Worm (Caenorhabditis elegans) whole organism, L2 larva: ENCODE data around the gene sre-39.

ENCODE experiments used
- C34F6.9 ChIP-seq: fragments of 150-350 bp; optimal IDR thresholded peaks from 2 replicates; lab custom pipeline; 2014; ENCODE audit warnings: missing biosample characterization, missing genetic modification characterization
- F13H6.1 ChIP-seq: sonication (generic microtip); optimal IDR thresholded peaks from 2 replicates; lab custom pipeline; 2016; ENCODE audit warnings: missing genetic modification characterization, missing compliant biosample characterization
- Y55F3AM.14 ChIP-seq: fragments of 200-800 bp; sonication (Bioruptor generic); optimal IDR thresholded peaks from 2 replicates; lab custom pipeline; 2018; ENCODE audit warnings: mild to moderate bottlenecking, missing genetic modification characterization, missing compliant biosample characterization
- ZK546.5 ChIP-seq: sonication (generic microtip); optimal IDR thresholded peaks from 2 replicates; lab custom pipeline; 2017; ENCODE audit warnings: missing biosample characterization, missing genetic modification characterization
- alr-1 ChIP-seq: fragments of 150-350 bp; optimal IDR thresholded peaks from 2 replicates; lab custom pipeline; 2014; ENCODE audit warnings: missing biosample characterization, missing genetic modification characterization
- aly-2 ChIP-seq: fragments of 150-350 bp; optimal IDR thresholded peaks from 2 replicates; lab custom pipeline; 2014; ENCODE audit warnings: missing biosample characterization, missing genetic modification characterization
- ama-1 ChIP-seq: fragments of 150-350 bp; optimal IDR thresholded peaks from 2 replicates; lab custom pipeline; 2018; ENCODE audit warnings: inconsistent platforms
- blmp-1 ChIP-seq: sonication (generic microtip); optimal IDR thresholded peaks from 2 replicates; lab custom pipeline; 2017; ENCODE audit warnings: missing genetic modification characterization, mild to moderate bottlenecking, missing compliant biosample characterization, antibody characterized with exemption, moderate library complexity; ENCODE audit not compliant: insufficient read depth
- ceh-16 ChIP-seq: fragments of 150-350 bp; optimal IDR thresholded peaks from 2 replicates; lab custom pipeline; 2014; ENCODE audit warnings: missing biosample characterization, missing genetic modification characterization
- ceh-82 ChIP-seq: fragments of 150-350 bp; optimal IDR thresholded peaks from 2 replicates; lab custom pipeline; 2014; ENCODE audit warnings: missing biosample characterization, missing genetic modification characterization
- crh-2 ChIP-seq: sonication (generic microtip); optimal IDR thresholded peaks from 2 replicates; lab custom pipeline; 2017; ENCODE audit warnings: missing biosample characterization, missing genetic modification characterization
- dmd-4 ChIP-seq: sonication (generic microtip); optimal IDR thresholded peaks from 2 replicates; lab custom pipeline; 2017; ENCODE audit warnings: missing biosample characterization, missing genetic modification characterization
- egl-27 ChIP-seq: sonication (generic microtip); optimal IDR thresholded peaks from 3 replicates; lab custom pipeline; 2017; ENCODE audit warnings: missing biosample characterization, missing genetic modification reagents, missing genetic modification characterization
- elt-1 ChIP-seq: fragments of 150-350 bp; optimal IDR thresholded peaks from 2 replicates; lab custom pipeline; 2014; ENCODE audit warnings: missing biosample characterization, missing genetic modification characterization
- elt-3 ChIP-seq: sonication (generic microtip); optimal IDR thresholded peaks from 2 replicates; lab custom pipeline; 2017; ENCODE audit warnings: missing biosample characterization, missing genetic modification characterization
- fos-1 ChIP-seq: fragments of 150-350 bp; optimal IDR thresholded peaks from 2 replicates; lab custom pipeline; 2014; ENCODE audit warnings: missing biosample characterization, missing genetic modification characterization
- lin-11 ChIP-seq: fragments of 150-350 bp; sonication (generic microtip); optimal IDR thresholded peaks from 2 replicates; lab custom pipeline; 2014; ENCODE audit warnings: missing biosample characterization, missing genetic modification characterization, inconsistent platforms, mixed read lengths
- lsy-2 ChIP-seq, 2 experiments: fragments of 150-350 bp in 1 of 2; sonication (generic microtip) in 1 of 2; optimal IDR thresholded peaks; 2 replicates each; lab custom pipeline; 2014 to 2017; ENCODE audit warnings: missing biosample characterization in 2 of 2, missing genetic modification characterization in 2 of 2
- mbf-1 ChIP-seq: sonication (generic microtip); optimal IDR thresholded peaks from 2 replicates; lab custom pipeline; 2017; ENCODE audit warnings: missing biosample characterization, missing genetic modification characterization
- mdl-1 ChIP-seq, 2 experiments: fragments of 150-350 bp in 1 of 2; sonication (generic microtip) in 1 of 2; optimal IDR thresholded peaks; 2 replicates each; lab custom pipeline; 2017; ENCODE audit warnings: missing biosample characterization in 2 of 2, missing genetic modification characterization in 2 of 2
- nhr-10 ChIP-seq: sonication (generic microtip); optimal IDR thresholded peaks from 2 replicates; lab custom pipeline; 2017; ENCODE audit warnings: missing biosample characterization, missing genetic modification characterization
- nhr-12 ChIP-seq: fragments of 150-350 bp; optimal IDR thresholded peaks from 2 replicates; lab custom pipeline; 2014; ENCODE audit warnings: missing biosample characterization, missing genetic modification characterization
- nhr-129 ChIP-seq: fragments of 150-350 bp; optimal IDR thresholded peaks from 2 replicates; lab custom pipeline; 2014; ENCODE audit warnings: missing biosample characterization, missing genetic modification characterization
- nhr-21 ChIP-seq: fragments of 150-350 bp; optimal IDR thresholded peaks from 2 replicates; lab custom pipeline; 2014; ENCODE audit warnings: missing biosample characterization, missing genetic modification characterization
- nhr-23 ChIP-seq: fragments of 150-350 bp; optimal IDR thresholded peaks from 2 replicates; lab custom pipeline; 2014; ENCODE audit warnings: missing biosample characterization, missing genetic modification reagents, missing genetic modification characterization
- nhr-237 ChIP-seq: fragments of 150-350 bp; optimal IDR thresholded peaks from 2 replicates; lab custom pipeline; 2014; ENCODE audit warnings: missing biosample characterization, missing genetic modification characterization
- nhr-25 ChIP-seq: fragments of 150-350 bp; sonication (generic microtip); optimal IDR thresholded peaks from 3 replicates; lab custom pipeline; 2014; ENCODE audit warnings: missing biosample characterization, missing genetic modification characterization
- nhr-6 ChIP-seq: fragments of 150-350 bp; optimal IDR thresholded peaks from 2 replicates; lab custom pipeline; 2014; ENCODE audit warnings: missing biosample characterization, missing genetic modification characterization
- peb-1 ChIP-seq: fragments of 150-350 bp; optimal IDR thresholded peaks from 2 replicates; lab custom pipeline; 2014; ENCODE audit warnings: missing biosample characterization, missing genetic modification characterization
- sma-3 ChIP-seq: sonication (generic microtip); optimal IDR thresholded peaks from 2 replicates; lab custom pipeline; 2016; ENCODE audit warnings: missing genetic modification reagents, missing genetic modification characterization, missing compliant biosample characterization
- sma-9 ChIP-seq, 2 experiments: fragments of 150-350 bp in 1 of 2; sonication (generic microtip) in 1 of 2; optimal IDR thresholded peaks; 2 replicates each; lab custom pipeline; 2014 to 2016; ENCODE audit warnings: missing genetic modification characterization in 2 of 2, mild to moderate bottlenecking in 1 of 2, missing biosample characterization in 1 of 2, missing compliant biosample characterization in 1 of 2, missing genetic modification reagents in 1 of 2, moderate library complexity in 1 of 2
- snpc-4 ChIP-seq: fragments of 150-350 bp; optimal IDR thresholded peaks from 2 replicates; lab custom pipeline; 2014; ENCODE audit warnings: missing biosample characterization, missing genetic modification characterization
- unc-39 ChIP-seq: fragments of 150-350 bp; optimal IDR thresholded peaks from 2 replicates; lab custom pipeline; 2014; ENCODE audit warnings: missing biosample characterization, missing genetic modification characterization
- unc-55 ChIP-seq: fragments of 150-350 bp; sonication (generic microtip); optimal IDR thresholded peaks from 3 replicates; lab custom pipeline; 2014; ENCODE audit warnings: missing biosample characterization, missing genetic modification reagents, missing genetic modification characterization
- unc-62 ChIP-seq: fragments of 150-350 bp; optimal IDR thresholded peaks from 2 replicates; lab custom pipeline; 2014; ENCODE audit warnings: missing biosample characterization, missing genetic modification reagents, missing genetic modification characterization
- zag-1 ChIP-seq: fragments of 150-350 bp; optimal IDR thresholded peaks from 2 replicates; lab custom pipeline; 2014; ENCODE audit warnings: missing biosample characterization, missing genetic modification characterization
- ztf-11 ChIP-seq: sonication (generic microtip); optimal IDR thresholded peaks from 2 replicates; lab custom pipeline; 2017; ENCODE audit warnings: missing biosample characterization, missing genetic modification characterization
- ztf-4 ChIP-seq: fragments of 150-350 bp; optimal IDR thresholded peaks from 2 replicates; lab custom pipeline; 2014; ENCODE audit warnings: missing biosample characterization, missing genetic modification characterization

sre-39 gene

ce11 chrII:4710120-4710519 lies 23.1 kb downstream of the sre-39 start, which contains the start of gene tag-151:
Gene tag-151 (plus strand): TSS chrII:4710277.
- TF ChIP-seq lsy-2 (tag; optimal IDR thresholded peaks at IDR 0.05; lab: Kevin White, UChicago) (peak in 1 of 2 experiments; percentile 8), ama-1 (lab: Kevin White, UChicago) (no peak), nhr-25 (tag; lab: Kevin White, UChicago) (peak; percentile 3)
- TF ChIP-seq, all 48 proteins: peak for 2

ce11 chrII:4710813-4711212 lies 23.8 kb downstream of the sre-39 start:
- TF ChIP-seq sma-3 (no peak), lsy-2 (tag; optimal IDR thresholded peaks at IDR 0.05; lab: Kevin White, UChicago) (no peak), Y55F3AM.14 (GFP tag; lab: Kevin White, UChicago) (no peak), dmd-4 (no peak), nhr-25 (tag; lab: Kevin White, UChicago) (no peak), lin-11 (tag; lab: Kevin White, UChicago) (no peak), elt-3 (tag; lab: Kevin White, UChicago) (no peak), mdl-1 (tag; optimal IDR thresholded peaks at IDR 0.05; lab: Kevin White, UChicago) (no peak), snpc-4 (tag; lab: Kevin White, UChicago) (no peak), ZK546.5 (tag; lab: Kevin White, UChicago) (no peak), ztf-11 (tag; lab: Kevin White, UChicago) (no peak), ceh-82 (no peak), ceh-16 (no peak)

- no peak for TF ChIP-seq sma-3
- no peak for TF ChIP-seq nhr-6 (tag; lab: Kevin White, UChicago)
- TF ChIP-seq peb-1 (tag; lab: Kevin White, UChicago) = no peak
- TF ChIP-seq ceh-82 = no peak
- TF ChIP-seq ZK546.5 (tag; lab: Kevin White, UChicago) = no peak
- TF ChIP-seq nhr-21 (tag; lab: Kevin White, UChicago) = no peak
- no peak for TF ChIP-seq unc-39 (tag; lab: Kevin White, UChicago)
- TF ChIP-seq elt-3 (tag; lab: Kevin White, UChicago) = no peak
- TF ChIP-seq elt-1 = no peak
- no peak for TF ChIP-seq mdl-1 (tag; optimal IDR thresholded peaks at IDR 0.05; lab: Kevin White, UChicago)
- TF ChIP-seq unc-62 (GFP tag; lab: Kevin White, UChicago) = no peak
- no peak for TF ChIP-seq sma-9 (GFP tag; optimal IDR thresholded peaks at IDR 0.05; lab: Kevin White, UChicago)
- no peak for TF ChIP-seq sma-9 (tag; optimal IDR thresholded peaks at IDR 0.05; lab: Kevin White, UChicago)
- no peak for TF ChIP-seq ama-1 (lab: Kevin White, UChicago)
- no peak for TF ChIP-seq mbf-1 (tag; lab: Kevin White, UChicago)
- peak; percentile 17 for TF ChIP-seq nhr-129
- no peak for TF ChIP-seq lsy-2 (tag; optimal IDR thresholded peaks at IDR 0.05; lab: Kevin White, UChicago)
- TF ChIP-seq ztf-4 (tag; lab: Kevin White, UChicago) = no peak
- no peak for TF ChIP-seq egl-27
- peak; percentile 29 for TF ChIP-seq F13H6.1 (tag; lab: Kevin White, UChicago)
- no peak for TF ChIP-seq C34F6.9 (tag; lab: Kevin White, UChicago)
- no peak for TF ChIP-seq alr-1 (tag; lab: Kevin White, UChicago)
- peak; percentile 15 for TF ChIP-seq crh-2
- TF ChIP-seq ceh-16 = no peak
- no peak for TF ChIP-seq nhr-12 (tag; lab: Kevin White, UChicago)
- TF ChIP-seq nhr-10 = no peak
- TF ChIP-seq fos-1 (tag; lab: Kevin White, UChicago) = peak; percentile 66
- TF ChIP-seq blmp-1 (tag; lab: Kevin White, UChicago) = no peak
- TF ChIP-seq zag-1 (tag; lab: Kevin White, UChicago) = no peak
- TF ChIP-seq nhr-237 (tag; lab: Kevin White, UChicago) = no peak
- TF ChIP-seq aly-2 (tag; lab: Kevin White, UChicago) = no peak
- no peak for TF ChIP-seq nhr-23 (tag; lab: Kevin White, UChicago)
- TF ChIP-seq, all 48 proteins: peak for 4
These were observed 28.6 kb downstream of the sre-39 start, which contains the start of gene F41C3.8 for ce11 chrII:4715676-4716075. Gene F41C3.8 (plus strand): TSS chrII:4716046.

- TF ChIP-seq unc-55 (GFP tag; lab: Kevin White, UChicago) (peak; percentile 24), nhr-6 (tag; lab: Kevin White, UChicago) (no peak), lsy-2 (tag; optimal IDR thresholded peaks at IDR 0.05; lab: Kevin White, UChicago) (peak in 1 of 2 experiments; percentile 35)
These were observed 39.1 kb downstream of the sre-39 start, which contains the start of gene F10G7.10 for ce11 chrII:4726120-4726519. Gene F10G7.10 (minus strand): TSS chrII:4726264.
